Worm (Caenorhabditis elegans): Measurements from ENCODE around the gene alh-8.

ce11 chrII:11695945-11696270 lies 32.9 kb upstream of the alh-8 start, which contains the start of gene xpf-1:
- TF ChIP-seq ama-1 (optimal IDR thresholded peaks at IDR 0.05) (no peak), sea-1 (GFP tag; conservative IDR thresholded peaks at IDR 0.05) (no peak), ceh-36 (tag; optimal IDR thresholded peaks at IDR 0.05) (no peak), flt-1 (GFP tag; IDR thresholded peaks at IDR 0.05) (no peak), aly-1 (tag; optimal IDR thresholded peaks at IDR 0.05) (no peak), tbx-37 (GFP tag; conservative IDR thresholded peaks at IDR 0.05) (no peak), hmg-4 (GFP tag; optimal IDR thresholded peaks at IDR 0.05) (no peak), scrt-1 (GFP tag; IDR thresholded peaks at IDR 0.05) (no peak), ceh-13 (GFP tag; optimal IDR thresholded peaks at IDR 0.05) (no peak)
